Worm (Caenorhabditis elegans): ENCODE results near the gene srx-39.

DNA sequence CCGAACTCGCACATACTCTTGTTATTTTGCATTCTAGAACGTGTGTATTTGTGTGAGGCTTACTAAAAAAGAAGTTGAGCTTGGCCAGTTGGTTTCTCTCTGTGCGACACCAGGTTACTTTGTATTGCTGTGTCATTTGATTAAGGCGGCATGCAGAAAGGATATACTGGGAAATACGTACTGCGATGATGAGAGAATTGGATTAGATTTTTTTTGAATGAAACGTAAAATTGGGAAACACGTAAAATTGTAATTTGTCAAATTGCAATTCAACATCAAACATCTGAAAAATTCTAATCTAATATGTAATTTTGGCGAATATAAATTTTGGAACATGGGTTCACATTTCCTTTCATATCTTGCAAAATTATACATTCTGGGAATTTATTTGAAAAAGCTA, 13.8 kb downstream of the srx-39 start, which contains the start of gene srh-129:
- TF ChIP-seq nhr-28 (tag; optimal IDR thresholded peaks at IDR 0.05), result no peak
- no peak for TF ChIP-seq pha-4 (tag; optimal IDR thresholded peaks at IDR 0.05)
- TF ChIP-seq ceh-39 (tag; optimal IDR thresholded peaks at IDR 0.05), result no peak
- TF ChIP-seq nhr-12 (tag; optimal IDR thresholded peaks at IDR 0.05), result no peak
- no peak for TF ChIP-seq blmp-1 (tag; optimal IDR thresholded peaks at IDR 0.05)
- no peak for TF ChIP-seq sptf-1 (tag; optimal IDR thresholded peaks at IDR 0.05)

All from whole organism, mixed stage, embryonic.